Worm (Caenorhabditis elegans) whole organism, midembryonic: ENCODE results near the gene F41F3.3.

Experiments
- T22C8.4 ChIP-seq: fragments of 200-800 bp; sonication (Bioruptor generic); IDR thresholded peaks from 2 replicates; pipeline ENCODE4 v1.3.6; 2022; ENCODE audit warnings: missing genetic modification characterization, missing compliant biosample characterization
- cog-1 ChIP-seq: sonication (generic microtip); optimal IDR thresholded peaks from 2 replicates; lab custom pipeline; 2016; ENCODE audit warnings: missing genetic modification characterization, missing compliant biosample characterization
- flt-1 ChIP-seq: fragments of 200-800 bp; sonication (Bioruptor generic); IDR thresholded peaks from 2 replicates; pipeline ENCODE4 v1.3.6; 2022; ENCODE audit warnings: missing genetic modification characterization, missing compliant biosample characterization
- klf-2 ChIP-seq: fragments of 200-800 bp; sonication (Bioruptor generic); conservative IDR thresholded peaks from 2 replicates; pipeline ENCODE4 v1.3.6; 2022; ENCODE audit warnings: missing genetic modification reagents, missing genetic modification characterization, missing compliant biosample characterization
- med-1 ChIP-seq: sonication (generic microtip); optimal IDR thresholded peaks from 2 replicates; lab custom pipeline; 2017; ENCODE audit warnings: missing genetic modification characterization, mild to moderate bottlenecking, missing compliant biosample characterization, antibody characterized with exemption, missing genetic modification reagents; ENCODE audit not compliant: insufficient read depth
- ref-1 ChIP-seq: fragments of 200-800 bp; sonication (Bioruptor generic); conservative IDR thresholded peaks from 2 replicates; pipeline ENCODE4 v1.3.6; 2022; ENCODE audit warnings: missing genetic modification reagents, missing genetic modification characterization, missing compliant biosample characterization
- tab-1 ChIP-seq: fragments of 200-800 bp; sonication (Bioruptor generic); IDR thresholded peaks from 2 replicates; pipeline ENCODE4 v1.3.6; 2022; ENCODE audit warnings: missing genetic modification characterization, missing compliant biosample characterization
- ztf-23 ChIP-seq: fragments of 200-800 bp; sonication (Bioruptor generic); IDR thresholded peaks from 2 replicates; pipeline ENCODE4 v1.3.6; 2022; ENCODE audit warnings: missing genetic modification reagents, missing genetic modification characterization, missing compliant biosample characterization
- ztf-29 ChIP-seq: fragments of 200-800 bp; sonication (Bioruptor generic); IDR thresholded peaks from 2 replicates; pipeline ENCODE4 v1.3.6; 2022; ENCODE audit warnings: missing genetic modification reagents, missing genetic modification characterization, missing compliant biosample characterization

Gene F41F3.3

ce11 chrV:4676092-4676491 is 28.1 kb upstream of the F41F3.3 start, which contains the start of gene K03B4.6:
Gene K03B4.6 (minus strand): TSS chrV:4676192.
- TF ChIP-seq T22C8.4 (GFP tag; lab: Robert Waterston, UW) (no peak), flt-1 (GFP tag; lab: Robert Waterston, UW) (no peak), klf-2 (GFP tag; lab: Robert Waterston, UW) (no peak), cog-1 (tag; lab: Kevin White, UChicago) (no peak), ref-1 (GFP tag; lab: Robert Waterston, UW) (no peak), tab-1 (GFP tag; lab: Robert Waterston, UW) (no peak), med-1 (GFP tag; lab: Kevin White, UChicago) (no peak), ztf-23 (GFP tag; lab: Robert Waterston, UW) (no peak), ztf-29 (GFP tag; lab: Robert Waterston, UW) (no peak)

- no peak for TF ChIP-seq klf-2 (GFP tag; lab: Robert Waterston, UW)
Measured at ce11 chrV:4674506-4674905, 26.5 kb upstream of the F41F3.3 start, which contains the start of gene K03B4.8. Gene K03B4.8 (minus strand): TSS chrV:4674606.

- TF ChIP-seq ztf-23 (GFP tag; lab: Robert Waterston, UW) = no peak
- TF ChIP-seq klf-2 (GFP tag; lab: Robert Waterston, UW) = no peak
- TF ChIP-seq med-1 (GFP tag; lab: Kevin White, UChicago) = no peak
- TF ChIP-seq T22C8.4 (GFP tag; lab: Robert Waterston, UW) = no peak
- no peak for TF ChIP-seq ztf-29 (GFP tag; lab: Robert Waterston, UW)
- no peak for TF ChIP-seq flt-1 (GFP tag; lab: Robert Waterston, UW)
- TF ChIP-seq cog-1 (tag; lab: Kevin White, UChicago) = no peak
- TF ChIP-seq ref-1 (GFP tag; lab: Robert Waterston, UW) = no peak
Measured at ce11 chrV:4672487-4672886, 24.4 kb upstream of the F41F3.3 start, which contains the start of gene K03B4.9. Gene K03B4.9 (minus strand): TSS chrV:4672587.

- TF ChIP-seq cog-1 (tag; lab: Kevin White, UChicago) (no peak), ztf-23 (GFP tag; lab: Robert Waterston, UW) (no peak), med-1 (GFP tag; lab: Kevin White, UChicago) (no peak), flt-1 (GFP tag; lab: Robert Waterston, UW) (no peak), tab-1 (GFP tag; lab: Robert Waterston, UW) (no peak), klf-2 (GFP tag; lab: Robert Waterston, UW) (no peak), ztf-29 (GFP tag; lab: Robert Waterston, UW) (no peak), T22C8.4 (GFP tag; lab: Robert Waterston, UW) (no peak), ref-1 (GFP tag; lab: Robert Waterston, UW) (no peak)
Measured at ce11 chrV:4668636-4669035, 20.6 kb upstream of the F41F3.3 start, which contains the start of gene srx-77. Gene srx-77 (minus strand): TSS chrV:4668736.

ce11 chrV:4667062-4667461 is 19.0 kb upstream of the F41F3.3 start:
- TF ChIP-seq T22C8.4 (GFP tag; lab: Robert Waterston, UW) = no peak
- no peak for TF ChIP-seq tab-1 (GFP tag; lab: Robert Waterston, UW)
- no peak for TF ChIP-seq flt-1 (GFP tag; lab: Robert Waterston, UW)
- TF ChIP-seq ztf-23 (GFP tag; lab: Robert Waterston, UW) = no peak
- TF ChIP-seq ztf-29 (GFP tag; lab: Robert Waterston, UW) = no peak
- TF ChIP-seq med-1 (GFP tag; lab: Kevin White, UChicago) = no peak
- no peak for TF ChIP-seq ref-1 (GFP tag; lab: Robert Waterston, UW)

- no peak for TF ChIP-seq flt-1 (GFP tag; lab: Robert Waterston, UW)
- no peak for TF ChIP-seq T22C8.4 (GFP tag; lab: Robert Waterston, UW)
- no peak for TF ChIP-seq ztf-29 (GFP tag; lab: Robert Waterston, UW)
- no peak for TF ChIP-seq tab-1 (GFP tag; lab: Robert Waterston, UW)
- no peak for TF ChIP-seq ztf-23 (GFP tag; lab: Robert Waterston, UW)
- no peak for TF ChIP-seq cog-1 (tag; lab: Kevin White, UChicago)
- TF ChIP-seq med-1 (GFP tag; lab: Kevin White, UChicago) = no peak
- TF ChIP-seq ref-1 (GFP tag; lab: Robert Waterston, UW) = no peak
- no peak for TF ChIP-seq klf-2 (GFP tag; lab: Robert Waterston, UW)
Measured at ce11 chrV:4665651-4666050, 17.6 kb upstream of the F41F3.3 start, which contains the start of gene srx-73. Gene srx-73 (minus strand): TSS chrV:4665751.

ce11 chrV:4662400-4662799 is 14.4 kb upstream of the F41F3.3 start, which contains the start of gene srx-74:
Gene srx-74 (minus strand): TSS chrV:4662500.
- TF ChIP-seq ref-1 (GFP tag; lab: Robert Waterston, UW) = no peak
- no peak for TF ChIP-seq klf-2 (GFP tag; lab: Robert Waterston, UW)
- no peak for TF ChIP-seq cog-1 (tag; lab: Kevin White, UChicago)
- TF ChIP-seq flt-1 (GFP tag; lab: Robert Waterston, UW) = no peak
- TF ChIP-seq T22C8.4 (GFP tag; lab: Robert Waterston, UW) = no peak
- TF ChIP-seq tab-1 (GFP tag; lab: Robert Waterston, UW) = no peak
- no peak for TF ChIP-seq ztf-23 (GFP tag; lab: Robert Waterston, UW)
- no peak for TF ChIP-seq med-1 (GFP tag; lab: Kevin White, UChicago)
- no peak for TF ChIP-seq ztf-29 (GFP tag; lab: Robert Waterston, UW)

ce11 chrV:4655175-4655574 is 7.1 kb upstream of the F41F3.3 start, which contains the start of gene F41F3.9:
Gene F41F3.9 (plus strand): TSS chrV:4655475.
- TF ChIP-seq ref-1 (GFP tag; lab: Robert Waterston, UW) (no peak), med-1 (GFP tag; lab: Kevin White, UChicago) (no peak), T22C8.4 (GFP tag; lab: Robert Waterston, UW) (no peak), tab-1 (GFP tag; lab: Robert Waterston, UW) (no peak), cog-1 (tag; lab: Kevin White, UChicago) (no peak), ztf-29 (GFP tag; lab: Robert Waterston, UW) (no peak), klf-2 (GFP tag; lab: Robert Waterston, UW) (no peak), flt-1 (GFP tag; lab: Robert Waterston, UW) (no peak), ztf-23 (GFP tag; lab: Robert Waterston, UW) (no peak)
